Fruit fly (Drosophila melanogaster) whole organism, prepupa: Measurements from ENCODE around the gene Atac2.

Experiments
- Blimp-1 ChIP-seq: fragments of 200-800 bp; sonication (Bioruptor generic); optimal IDR thresholded peaks from 3 replicates; lab custom pipeline; 2017; ENCODE audit warnings: missing biosample characterization, missing genetic modification characterization, mild to moderate bottlenecking, moderate library complexity, missing genetic modification reagents
- CG11902 ChIP-seq: fragments of 200-800 bp; sonication (Bioruptor generic); optimal IDR thresholded peaks from 3 replicates; lab custom pipeline; 2016; ENCODE audit warnings: missing biosample characterization, missing genetic modification characterization
- CG1621 ChIP-seq: fragments of 200-800 bp; sonication (Bioruptor generic); optimal IDR thresholded peaks from 3 replicates; lab custom pipeline; 2018; ENCODE audit warnings: missing biosample characterization, mild to moderate bottlenecking, missing genetic modification characterization
- CG3032 ChIP-seq: fragments of 200-800 bp; optimal IDR thresholded peaks from 2 replicates; lab custom pipeline; 2019; ENCODE audit warnings: missing biosample characterization, mild to moderate bottlenecking, missing genetic modification characterization, moderate library complexity
- CG6854 ChIP-seq: fragments of 200-800 bp; sonication (Bioruptor generic); optimal IDR thresholded peaks from 2 replicates; lab custom pipeline; 2017; ENCODE audit warnings: missing biosample characterization, mild to moderate bottlenecking, missing genetic modification characterization
- Hr4 ChIP-seq: fragments of 200-800 bp; sonication (Bioruptor generic); optimal IDR thresholded peaks from 3 replicates; lab custom pipeline; 2016; ENCODE audit warnings: missing biosample characterization, missing genetic modification characterization
- Lpt ChIP-seq: fragments of 200-800 bp; sonication (Bioruptor generic); optimal IDR thresholded peaks from 3 replicates; lab custom pipeline; 2016; ENCODE audit warnings: missing biosample characterization, missing genetic modification characterization
- Met ChIP-seq: fragments of 200-800 bp; sonication (Bioruptor generic); optimal IDR thresholded peaks from 3 replicates; lab custom pipeline; 2016; ENCODE audit warnings: missing biosample characterization, missing genetic modification characterization
- pdm3 ChIP-seq: fragments of 200-800 bp; sonication (Bioruptor generic); optimal IDR thresholded peaks from 3 replicates; lab custom pipeline; 2016; ENCODE audit warnings: missing biosample characterization, missing genetic modification characterization
- spab ChIP-seq: fragments of 200-800 bp; sonication (Bioruptor generic); optimal IDR thresholded peaks from 2 replicates; lab custom pipeline; 2017; ENCODE audit warnings: missing biosample characterization, mild to moderate bottlenecking, missing genetic modification characterization, missing genetic modification reagents

DNA sequence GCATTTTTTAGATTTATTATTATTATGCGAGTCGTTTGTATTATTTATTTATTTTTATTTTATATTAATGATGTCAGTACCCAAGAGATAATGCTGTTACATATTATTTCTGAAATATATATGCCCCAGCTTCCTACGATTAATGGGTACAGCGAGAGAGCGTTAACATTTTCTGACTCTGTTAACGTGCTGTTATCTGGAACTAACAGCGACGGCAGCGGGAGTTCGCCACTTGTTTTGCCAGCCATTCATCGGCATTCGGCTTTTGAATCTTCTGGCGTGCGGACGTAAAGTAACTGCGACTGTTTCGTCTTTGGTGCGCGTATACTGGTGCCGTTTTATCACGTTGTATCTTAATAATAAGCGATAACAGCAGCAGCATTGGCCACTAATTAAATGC is 5.0 kb upstream of the Atac2 start, which contains the start of gene MESR3:
- peak; percentile 75 for TF ChIP-seq CG6854 (GFP tag; lab: Kevin White, UChicago)
- peak; percentile 53 for TF ChIP-seq spab
- TF ChIP-seq Blimp-1 (GFP tag; lab: Kevin White, UChicago), result peak; percentile 25
- TF ChIP-seq pdm3 (GFP tag; lab: Kevin White, UChicago), result no peak
- TF ChIP-seq CG3032 (tag; lab: Kevin White, UChicago), result peak; percentile 79
- TF ChIP-seq Lpt (GFP tag; lab: Kevin White, UChicago), result no peak
- no peak for TF ChIP-seq Met
- TF ChIP-seq Hr4 (GFP tag; lab: Kevin White, UChicago), result no peak
- TF ChIP-seq CG11902 (GFP tag; lab: Kevin White, UChicago), result no peak
- TF ChIP-seq CG1621, result peak; percentile 44
